Worm (Caenorhabditis elegans) whole organism, L2 larva: ENCODE data around the gene C07G1.15.

Source experiments
- F13H6.1 ChIP-seq: sonication (generic microtip); optimal IDR thresholded peaks from 2 replicates; lab custom pipeline; 2016; ENCODE audit warnings: missing genetic modification characterization, missing compliant biosample characterization
- Y55F3AM.14 ChIP-seq: fragments of 200-800 bp; sonication (Bioruptor generic); optimal IDR thresholded peaks from 2 replicates; lab custom pipeline; 2018; ENCODE audit warnings: mild to moderate bottlenecking, missing genetic modification characterization, missing compliant biosample characterization
- aly-2 ChIP-seq: fragments of 150-350 bp; optimal IDR thresholded peaks from 2 replicates; lab custom pipeline; 2014; ENCODE audit warnings: missing biosample characterization, missing genetic modification characterization
- blmp-1 ChIP-seq: sonication (generic microtip); optimal IDR thresholded peaks from 2 replicates; lab custom pipeline; 2017; ENCODE audit warnings: missing genetic modification characterization, mild to moderate bottlenecking, missing compliant biosample characterization, antibody characterized with exemption, moderate library complexity; ENCODE audit not compliant: insufficient read depth
- ceh-82 ChIP-seq: fragments of 150-350 bp; optimal IDR thresholded peaks from 2 replicates; lab custom pipeline; 2014; ENCODE audit warnings: missing biosample characterization, missing genetic modification characterization
- crh-2 ChIP-seq: sonication (generic microtip); optimal IDR thresholded peaks from 2 replicates; lab custom pipeline; 2017; ENCODE audit warnings: missing biosample characterization, missing genetic modification characterization
- egl-27 ChIP-seq: sonication (generic microtip); optimal IDR thresholded peaks from 3 replicates; lab custom pipeline; 2017; ENCODE audit warnings: missing biosample characterization, missing genetic modification reagents, missing genetic modification characterization
- elt-1 ChIP-seq: fragments of 150-350 bp; optimal IDR thresholded peaks from 2 replicates; lab custom pipeline; 2014; ENCODE audit warnings: missing biosample characterization, missing genetic modification characterization
- elt-3 ChIP-seq: sonication (generic microtip); optimal IDR thresholded peaks from 2 replicates; lab custom pipeline; 2017; ENCODE audit warnings: missing biosample characterization, missing genetic modification characterization
- fos-1 ChIP-seq: fragments of 150-350 bp; optimal IDR thresholded peaks from 2 replicates; lab custom pipeline; 2014; ENCODE audit warnings: missing biosample characterization, missing genetic modification characterization
- lin-11 ChIP-seq: fragments of 150-350 bp; sonication (generic microtip); optimal IDR thresholded peaks from 2 replicates; lab custom pipeline; 2014; ENCODE audit warnings: missing biosample characterization, missing genetic modification characterization, inconsistent platforms, mixed read lengths
- lin-13 ChIP-seq: fragments of 150-350 bp; optimal IDR thresholded peaks from 2 replicates; lab custom pipeline; 2014; ENCODE audit warnings: missing biosample characterization, missing genetic modification reagents, missing genetic modification characterization
- lin-39 ChIP-seq: fragments of 150-350 bp; optimal IDR thresholded peaks from 2 replicates; lab custom pipeline; 2014; ENCODE audit warnings: missing biosample characterization, missing genetic modification reagents, missing genetic modification characterization
- mab-5 ChIP-seq: fragments of 150-350 bp; optimal IDR thresholded peaks from 2 replicates; lab custom pipeline; 2014; ENCODE audit warnings: missing biosample characterization, missing genetic modification characterization
- mbf-1 ChIP-seq: sonication (generic microtip); optimal IDR thresholded peaks from 2 replicates; lab custom pipeline; 2017; ENCODE audit warnings: missing biosample characterization, missing genetic modification characterization
- mdl-1 ChIP-seq, 2 experiments: fragments of 150-350 bp in 1 of 2; sonication (generic microtip) in 1 of 2; optimal IDR thresholded peaks; 2 replicates each; lab custom pipeline; 2017; ENCODE audit warnings: missing biosample characterization in 2 of 2, missing genetic modification characterization in 2 of 2
- nhr-10 ChIP-seq: sonication (generic microtip); optimal IDR thresholded peaks from 2 replicates; lab custom pipeline; 2017; ENCODE audit warnings: missing biosample characterization, missing genetic modification characterization
- nhr-129 ChIP-seq: fragments of 150-350 bp; optimal IDR thresholded peaks from 2 replicates; lab custom pipeline; 2014; ENCODE audit warnings: missing biosample characterization, missing genetic modification characterization
- nhr-21 ChIP-seq: fragments of 150-350 bp; optimal IDR thresholded peaks from 2 replicates; lab custom pipeline; 2014; ENCODE audit warnings: missing biosample characterization, missing genetic modification characterization
- nhr-23 ChIP-seq: fragments of 150-350 bp; optimal IDR thresholded peaks from 2 replicates; lab custom pipeline; 2014; ENCODE audit warnings: missing biosample characterization, missing genetic modification reagents, missing genetic modification characterization
- nhr-237 ChIP-seq: fragments of 150-350 bp; optimal IDR thresholded peaks from 2 replicates; lab custom pipeline; 2014; ENCODE audit warnings: missing biosample characterization, missing genetic modification characterization
- nhr-25 ChIP-seq: fragments of 150-350 bp; sonication (generic microtip); optimal IDR thresholded peaks from 3 replicates; lab custom pipeline; 2014; ENCODE audit warnings: missing biosample characterization, missing genetic modification characterization
- nhr-6 ChIP-seq: fragments of 150-350 bp; optimal IDR thresholded peaks from 2 replicates; lab custom pipeline; 2014; ENCODE audit warnings: missing biosample characterization, missing genetic modification characterization
- skn-1 ChIP-seq: sonication (generic microtip); optimal IDR thresholded peaks from 2 replicates; lab custom pipeline; 2017; ENCODE audit warnings: missing biosample characterization, missing genetic modification characterization
- sma-3 ChIP-seq: sonication (generic microtip); optimal IDR thresholded peaks from 2 replicates; lab custom pipeline; 2016; ENCODE audit warnings: missing genetic modification reagents, missing genetic modification characterization, missing compliant biosample characterization
- sma-9 ChIP-seq, 2 experiments: fragments of 150-350 bp in 1 of 2; sonication (generic microtip) in 1 of 2; optimal IDR thresholded peaks; 2 replicates each; lab custom pipeline; 2014 to 2016; ENCODE audit warnings: missing genetic modification characterization in 2 of 2, mild to moderate bottlenecking in 1 of 2, missing biosample characterization in 1 of 2, missing compliant biosample characterization in 1 of 2, missing genetic modification reagents in 1 of 2, moderate library complexity in 1 of 2
- snpc-4 ChIP-seq: fragments of 150-350 bp; optimal IDR thresholded peaks from 2 replicates; lab custom pipeline; 2014; ENCODE audit warnings: missing biosample characterization, missing genetic modification characterization
- unc-39 ChIP-seq: fragments of 150-350 bp; optimal IDR thresholded peaks from 2 replicates; lab custom pipeline; 2014; ENCODE audit warnings: missing biosample characterization, missing genetic modification characterization
- unc-55 ChIP-seq: fragments of 150-350 bp; sonication (generic microtip); optimal IDR thresholded peaks from 3 replicates; lab custom pipeline; 2014; ENCODE audit warnings: missing biosample characterization, missing genetic modification reagents, missing genetic modification characterization
- unc-62 ChIP-seq: fragments of 150-350 bp; optimal IDR thresholded peaks from 2 replicates; lab custom pipeline; 2014; ENCODE audit warnings: missing biosample characterization, missing genetic modification reagents, missing genetic modification characterization
- ztf-1 ChIP-seq: fragments of 200-800 bp; sonication (Bioruptor generic); conservative IDR thresholded peaks from 2 replicates; pipeline ENCODE4 v1.3.6; 2022; ENCODE audit warnings: missing genetic modification characterization, missing compliant biosample characterization
- ztf-4 ChIP-seq: fragments of 150-350 bp; optimal IDR thresholded peaks from 2 replicates; lab custom pipeline; 2014; ENCODE audit warnings: missing biosample characterization, missing genetic modification characterization

The C07G1.15 gene

ce11 chrIV:8170264-8170663, 490 bp downstream of the C07G1.15 start (continued):
- TF ChIP-seq unc-39 (tag; lab: Kevin White, UChicago) (no peak), aly-2 (tag; lab: Kevin White, UChicago) (no peak), sma-3 (GFP tag; lab: Kevin White, UChicago) (peak; percentile 17), unc-62 (GFP tag; lab: Kevin White, UChicago) (no peak)

ce11 chrIV:8171376-8171775, 1.6 kb downstream of the C07G1.15 start:
- TF ChIP-seq mdl-1 (tag; optimal IDR thresholded peaks at IDR 0.05; lab: Kevin White, UChicago), result no peak
- peak; percentile 43 for TF ChIP-seq nhr-25 (tag; lab: Kevin White, UChicago)
- TF ChIP-seq fos-1, result no peak
- TF ChIP-seq nhr-23 (tag; lab: Kevin White, UChicago), result no peak

ce11 chrIV:8173610-8174009, 3.8 kb downstream of the C07G1.15 start:
- TF ChIP-seq ceh-82 (tag; lab: Kevin White, UChicago) (no peak), fos-1 (no peak), lin-13 (GFP tag; lab: Kevin White, UChicago) (no peak), ztf-1 (no peak)

ce11 chrIV:8174792-8175191, 5.0 kb downstream of the C07G1.15 start:
- TF ChIP-seq nhr-237 (tag; lab: Kevin White, UChicago), result no peak
- no peak for TF ChIP-seq ceh-82 (tag; lab: Kevin White, UChicago)
- no peak for TF ChIP-seq skn-1 (tag; lab: Kevin White, UChicago)
- peak; percentile 76 for TF ChIP-seq fos-1
- TF ChIP-seq nhr-25 (tag; lab: Kevin White, UChicago), result peak; percentile 6
- TF ChIP-seq elt-3, result no peak
- peak; percentile 23 for TF ChIP-seq blmp-1 (tag; lab: Kevin White, UChicago)
- TF ChIP-seq nhr-10, result no peak
- TF ChIP-seq unc-55 (GFP tag; lab: Kevin White, UChicago), result no peak
- no peak for TF ChIP-seq egl-27 (tag; lab: Kevin White, UChicago)

- TF ChIP-seq nhr-129 (no peak), lin-39 (tag; lab: Kevin White, UChicago) (no peak), aly-2 (tag; lab: Kevin White, UChicago) (no peak), mbf-1 (no peak)
- TF ChIP-seq, all 48 proteins: peak for 0
Measured at ce11 chrIV:8175686-8176532, 6.1 kb downstream of the C07G1.15 start, which contains the start of gene pct-1. pct-1 (plus strand) TSS chrIV:8176482.

ce11 chrIV:8181404-8181803, 11.6 kb downstream of the C07G1.15 start:
- TF ChIP-seq aly-2 (tag; lab: Kevin White, UChicago) (no peak), ztf-1 (no peak), unc-55 (GFP tag; lab: Kevin White, UChicago) (no peak), nhr-25 (tag; lab: Kevin White, UChicago) (no peak), ztf-4 (tag; lab: Kevin White, UChicago) (no peak), Y55F3AM.14 (GFP tag; lab: Kevin White, UChicago) (no peak), ceh-82 (tag; lab: Kevin White, UChicago) (no peak), lin-11 (no peak), nhr-23 (tag; lab: Kevin White, UChicago) (no peak), snpc-4 (tag; lab: Kevin White, UChicago) (no peak), egl-27 (tag; lab: Kevin White, UChicago) (no peak), fos-1 (no peak), unc-39 (tag; lab: Kevin White, UChicago) (no peak)

- no peak for TF ChIP-seq elt-1 (tag; lab: Kevin White, UChicago)
- no peak for TF ChIP-seq crh-2 (tag; lab: Kevin White, UChicago)
- no peak for TF ChIP-seq ztf-1
- TF ChIP-seq fos-1, result no peak
- TF ChIP-seq nhr-10, result no peak
- no peak for TF ChIP-seq mab-5 (tag; lab: Kevin White, UChicago)
- no peak for TF ChIP-seq nhr-6
- TF ChIP-seq lin-13 (GFP tag; lab: Kevin White, UChicago), result no peak
- TF ChIP-seq F13H6.1 (tag; lab: Kevin White, UChicago), result no peak
- no peak for TF ChIP-seq sma-9 (GFP tag; optimal IDR thresholded peaks at IDR 0.05; lab: Kevin White, UChicago)
- TF ChIP-seq sma-9 (tag; optimal IDR thresholded peaks at IDR 0.05; lab: Kevin White, UChicago), result no peak
- TF ChIP-seq snpc-4 (tag; lab: Kevin White, UChicago), result no peak
- no peak for TF ChIP-seq nhr-23 (tag; lab: Kevin White, UChicago)
- TF ChIP-seq nhr-129, result no peak
- TF ChIP-seq nhr-21 (tag; lab: Kevin White, UChicago), result no peak
Measured at ce11 chrIV:8182566-8182965, 12.8 kb downstream of the C07G1.15 start.
